Worm (Caenorhabditis elegans) whole organism, L4 larva: ENCODE data around the gene srxa-8.

ENCODE experiments used
- F37D6.2 ChIP-seq: sonication (generic microtip); optimal IDR thresholded peaks from 2 replicates; lab custom pipeline; 2016; ENCODE audit warnings: mild to moderate bottlenecking, missing genetic modification characterization, missing compliant biosample characterization
- T26A8.4 ChIP-seq: fragments of 200-800 bp; sonication (Bioruptor generic); IDR thresholded peaks from 2 replicates; pipeline ENCODE4 v1.3.6; 2022; ENCODE audit warnings: missing genetic modification characterization, missing compliant biosample characterization
- aha-1 ChIP-seq: fragments of 150-350 bp; peaks from one replicate; lab custom pipeline; 2014; ENCODE audit warnings: missing biosample characterization, missing genetic modification characterization
- ceh-20 ChIP-seq: fragments of 200-800 bp; sonication (Bioruptor generic); IDR thresholded peaks from 2 replicates; pipeline ENCODE4 v1.3.6; 2022; ENCODE audit warnings: missing genetic modification reagents, missing genetic modification characterization, missing compliant biosample characterization
- ceh-82 ChIP-seq: sonication (generic microtip); optimal IDR thresholded peaks from 2 replicates; lab custom pipeline; 2017; ENCODE audit warnings: missing biosample characterization, missing genetic modification characterization
- cey-2 ChIP-seq: sonication (generic microtip); optimal IDR thresholded peaks from 3 replicates; lab custom pipeline; 2017; ENCODE audit warnings: missing genetic modification characterization, mild to moderate bottlenecking, missing compliant biosample characterization, antibody characterized with exemption, borderline replicate concordance; ENCODE audit not compliant: insufficient read depth
- daf-16 ChIP-seq, 3 experiments: sonication (generic microtip); optimal IDR thresholded peaks; 2 replicates each; lab custom pipeline; 2016 to 2017; ENCODE audit warnings: missing genetic modification characterization in 3 of 3, missing genetic modification reagents in 3 of 3, mild to moderate bottlenecking in 2 of 3, missing compliant biosample characterization in 2 of 3, missing biosample characterization in 1 of 3, moderate library complexity in 1 of 3
- dmd-6 ChIP-seq: fragments of 200-800 bp; sonication (Bioruptor generic); IDR thresholded peaks from 2 replicates; pipeline ENCODE4 v1.3.6; 2022; ENCODE audit warnings: missing genetic modification reagents, missing genetic modification characterization, missing compliant biosample characterization
- dmd-9 ChIP-seq: fragments of 200-800 bp; sonication (Bioruptor generic); IDR thresholded peaks from 2 replicates; pipeline ENCODE4 v1.3.6; 2022; ENCODE audit warnings: missing genetic modification reagents, missing genetic modification characterization, missing compliant biosample characterization
- duxl-1 ChIP-seq: sonication (generic microtip); optimal IDR thresholded peaks from 2 replicates; lab custom pipeline; 2016; ENCODE audit warnings: mild to moderate bottlenecking, missing genetic modification characterization, moderate library complexity, missing compliant biosample characterization; ENCODE audit not compliant: poor library complexity
- dve-1 ChIP-seq: sonication (generic microtip); optimal IDR thresholded peaks from 2 replicates; lab custom pipeline; 2017; ENCODE audit warnings: antibody characterized with exemption, mild to moderate bottlenecking, missing genetic modification characterization, missing compliant biosample characterization; ENCODE audit not compliant: insufficient read depth
- fkh-10 ChIP-seq: fragments of 150-350 bp; optimal IDR thresholded peaks from 2 replicates; lab custom pipeline; 2014; ENCODE audit warnings: missing biosample characterization, missing genetic modification reagents, missing genetic modification characterization
- gei-8 ChIP-seq: fragments of 200-800 bp; sonication (Bioruptor generic); optimal IDR thresholded peaks from 2 replicates; lab custom pipeline; 2018; ENCODE audit warnings: mild to moderate bottlenecking, missing genetic modification characterization, missing compliant biosample characterization
- hif-1 ChIP-seq, 2 experiments: sonication (generic microtip); optimal IDR thresholded peaks; 2 replicates each; lab custom pipeline; 2016 to 2017; ENCODE audit warnings: missing compliant biosample characterization in 2 of 2, missing genetic modification characterization in 2 of 2, missing genetic modification reagents in 2 of 2, missing genotype in 2 of 2, mild to moderate bottlenecking in 1 of 2
- hlh-11 ChIP-seq: fragments of 200-800 bp; sonication (Bioruptor generic); optimal IDR thresholded peaks from 2 replicates; lab custom pipeline; 2018; ENCODE audit warnings: mild to moderate bottlenecking, missing genetic modification characterization, missing compliant biosample characterization
- hlh-30 ChIP-seq: sonication (generic microtip); optimal IDR thresholded peaks from 2 replicates; lab custom pipeline; 2017; ENCODE audit warnings: antibody characterized with exemption, mild to moderate bottlenecking, missing genetic modification characterization, missing compliant biosample characterization; ENCODE audit not compliant: insufficient read depth
- hmg-1.1 ChIP-seq: fragments of 200-800 bp; sonication (Bioruptor generic); IDR thresholded peaks from 2 replicates; pipeline ENCODE4 v1.3.6; 2022; ENCODE audit warnings: missing genetic modification reagents, missing genetic modification characterization, missing compliant biosample characterization
- lin-1 ChIP-seq: fragments of 200-800 bp; sonication (Bioruptor generic); IDR thresholded peaks from 2 replicates; pipeline ENCODE4 v1.3.6; 2022; ENCODE audit warnings: missing genetic modification reagents, missing genetic modification characterization, missing compliant biosample characterization
- lin-15B ChIP-seq: fragments of 150-350 bp; sonication (generic microtip); optimal IDR thresholded peaks from 3 replicates; lab custom pipeline; 2014; ENCODE audit warnings: missing biosample characterization, missing genetic modification characterization
- lin-29 ChIP-seq: fragments of 200-800 bp; sonication (Bioruptor generic); IDR thresholded peaks from 2 replicates; pipeline ENCODE4 v1.3.6; 2022; ENCODE audit warnings: missing genetic modification reagents, missing genetic modification characterization, missing compliant biosample characterization
- lin-38 ChIP-seq: fragments of 200-800 bp; sonication (Bioruptor generic); IDR thresholded peaks from 2 replicates; pipeline ENCODE4 v1.3.6; 2022; ENCODE audit warnings: missing genetic modification reagents, missing genetic modification characterization, missing compliant biosample characterization
- lsy-2 ChIP-seq, 2 experiments: fragments of 150-350 bp in 1 of 2; sonication (generic microtip) in 1 of 2; optimal IDR thresholded peaks; 2 replicates each; lab custom pipeline; 2014 to 2017; ENCODE audit warnings: missing biosample characterization in 2 of 2, missing genetic modification characterization in 2 of 2
- mdl-1 ChIP-seq, 2 experiments: fragments of 150-350 bp in 1 of 2; sonication (generic microtip) in 1 of 2; optimal IDR thresholded peaks; 2 replicates each; lab custom pipeline; 2014 to 2017; ENCODE audit warnings: missing biosample characterization in 2 of 2, missing genetic modification characterization in 2 of 2
- mep-1 ChIP-seq: fragments of 150-350 bp; sonication (generic microtip); optimal IDR thresholded peaks from 3 replicates; lab custom pipeline; 2014; ENCODE audit warnings: missing biosample characterization, missing genetic modification characterization
- mes-2 ChIP-seq: sonication (generic microtip); optimal IDR thresholded peaks from 2 replicates; lab custom pipeline; 2016; ENCODE audit warnings: missing genotype, mild to moderate bottlenecking, missing genetic modification characterization, missing compliant biosample characterization; ENCODE audit not compliant: poor library complexity, severe bottlenecking
- mxl-2 ChIP-seq: fragments of 200-800 bp; sonication (Bioruptor generic); conservative IDR thresholded peaks from 2 replicates; pipeline ENCODE4 v1.3.6; 2022; ENCODE audit warnings: missing genetic modification reagents, missing genetic modification characterization, missing compliant biosample characterization
- mxl-3 ChIP-seq: fragments of 200-800 bp; sonication (Bioruptor generic); optimal IDR thresholded peaks from 2 replicates; lab custom pipeline; 2018; ENCODE audit warnings: mild to moderate bottlenecking, missing genetic modification characterization, missing compliant biosample characterization
- nhr-10 ChIP-seq: fragments of 150-350 bp; optimal IDR thresholded peaks from 2 replicates; lab custom pipeline; 2014; ENCODE audit warnings: missing biosample characterization, missing genetic modification characterization
- nhr-102 ChIP-seq: sonication (generic microtip); optimal IDR thresholded peaks from 2 replicates; lab custom pipeline; 2016; ENCODE audit warnings: mild to moderate bottlenecking, missing genetic modification characterization, moderate library complexity, missing compliant biosample characterization
- nhr-11 ChIP-seq: fragments of 150-350 bp; optimal IDR thresholded peaks from 2 replicates; lab custom pipeline; 2014; ENCODE audit warnings: missing biosample characterization, missing genetic modification characterization
- nhr-25 ChIP-seq: sonication (generic microtip); optimal IDR thresholded peaks from 2 replicates; lab custom pipeline; 2017; ENCODE audit warnings: missing genetic modification characterization, mild to moderate bottlenecking, missing compliant biosample characterization, antibody characterized with exemption, moderate library complexity, borderline replicate concordance; ENCODE audit not compliant: insufficient read depth
- nhr-28 ChIP-seq: fragments of 150-350 bp; optimal IDR thresholded peaks from 2 replicates; lab custom pipeline; 2014; ENCODE audit warnings: missing biosample characterization, missing genetic modification characterization
- nhr-41 ChIP-seq: fragments of 200-800 bp; sonication (Bioruptor generic); IDR thresholded peaks from 2 replicates; pipeline ENCODE4 v1.3.6; 2022; ENCODE audit warnings: missing genetic modification reagents, missing genetic modification characterization, missing compliant biosample characterization
- nhr-48 ChIP-seq: sonication (generic microtip); optimal IDR thresholded peaks from 2 replicates; lab custom pipeline; 2016; ENCODE audit warnings: mild to moderate bottlenecking, missing genetic modification characterization, missing compliant biosample characterization
- nhr-6 ChIP-seq: fragments of 150-350 bp; optimal IDR thresholded peaks from 2 replicates; lab custom pipeline; 2014; ENCODE audit warnings: missing biosample characterization, missing genetic modification characterization
- nhr-77 ChIP-seq: fragments of 150-350 bp; optimal IDR thresholded peaks from 2 replicates; lab custom pipeline; 2014; ENCODE audit warnings: missing biosample characterization, missing genetic modification characterization
- pha-4 ChIP-seq, 2 experiments: fragments of 150-350 bp in 1 of 2; fragments of 200-800 bp in 1 of 2; sonication (Bioruptor generic) in 1 of 2; IDR thresholded peaks in 1 of 2; optimal IDR thresholded peaks in 1 of 2; 2 replicates each; pipeline versions ENCODE4 v1.3.6 to Lab custom; 2014 to 2022; ENCODE audit warnings: missing genetic modification characterization in 2 of 2, missing genetic modification reagents in 2 of 2, missing biosample characterization in 1 of 2, missing compliant biosample characterization in 1 of 2
- php-3 ChIP-seq: fragments of 200-800 bp; sonication (Bioruptor generic); IDR thresholded peaks from 2 replicates; pipeline ENCODE4 v1.3.6; 2022; ENCODE audit warnings: missing genetic modification reagents, missing genetic modification characterization, missing compliant biosample characterization
- saeg-2 ChIP-seq: fragments of 200-800 bp; sonication (Bioruptor generic); IDR thresholded peaks from 2 replicates; pipeline ENCODE4 v1.3.6; 2022; ENCODE audit warnings: missing genetic modification reagents, missing genetic modification characterization, missing compliant biosample characterization
- set-16 ChIP-seq: fragments of 200-800 bp; sonication (Bioruptor generic); IDR thresholded peaks from 2 replicates; pipeline ENCODE4 v1.3.6; 2022; ENCODE audit warnings: missing genetic modification reagents, missing genetic modification characterization, missing compliant biosample characterization
- tra-1 ChIP-seq: fragments of 200-800 bp; sonication (Bioruptor generic); IDR thresholded peaks from 2 replicates; pipeline ENCODE4 v1.3.6; 2022; ENCODE audit warnings: missing genetic modification reagents, missing genetic modification characterization, missing compliant biosample characterization
- unc-39 ChIP-seq: sonication (generic microtip); optimal IDR thresholded peaks from 2 replicates; lab custom pipeline; 2017; ENCODE audit warnings: missing biosample characterization, missing genetic modification characterization
- unc-62 ChIP-seq, 3 experiments: fragments of 150-350 bp in 1 of 3; sonication (generic microtip); optimal IDR thresholded peaks in 2 of 3; peaks in 1 of 3; 1 replicate in 1 of 3; 2 replicates in 2 of 3; lab custom pipeline; 2014 to 2017; ENCODE audit warnings: missing biosample characterization in 3 of 3, missing genetic modification characterization in 3 of 3, missing genetic modification reagents in 3 of 3, missing genotype in 1 of 3
- zag-1 ChIP-seq: fragments of 150-350 bp; optimal IDR thresholded peaks from 2 replicates; lab custom pipeline; 2014; ENCODE audit warnings: missing biosample characterization, missing genetic modification characterization
- ztf-7 ChIP-seq: fragments of 150-350 bp; optimal IDR thresholded peaks from 2 replicates; lab custom pipeline; 2014; ENCODE audit warnings: missing biosample characterization, missing genetic modification characterization

srxa-8 gene

DNA sequence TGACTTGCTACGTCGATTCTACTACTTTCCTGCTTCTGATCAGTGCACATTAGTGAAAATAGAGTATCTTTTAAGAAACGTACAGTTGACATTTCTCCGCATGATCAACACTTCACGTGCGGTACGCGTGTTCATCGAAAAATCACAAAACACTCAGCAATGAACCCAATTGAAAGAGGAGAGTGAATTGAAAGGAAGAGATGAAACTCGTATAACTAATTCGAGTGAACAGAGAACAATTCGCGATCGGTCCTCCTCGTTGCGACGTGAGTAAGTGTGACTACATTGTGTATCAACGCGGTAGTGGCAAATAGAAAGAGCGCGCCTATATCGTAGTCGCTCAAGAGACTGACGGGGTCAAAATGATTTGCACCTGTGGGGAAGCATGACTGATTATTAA, 44.9 kb upstream of the srxa-8 start:
- no peak for TF ChIP-seq pha-4 (GFP tag; IDR thresholded peaks at IDR 0.05; lab: Robert Waterston, UW)
- peak; percentile 20 for TF ChIP-seq pha-4 (tag; optimal IDR thresholded peaks at IDR 0.05; lab: Kevin White, UChicago)
- TF ChIP-seq cey-2 = peak; percentile 28
- peak; percentile 39 to 85 for TF ChIP-seq mdl-1 (tag; optimal IDR thresholded peaks at IDR 0.05; lab: Kevin White, UChicago)
- peak; percentile 28 for TF ChIP-seq duxl-1
- TF ChIP-seq dmd-6 = peak; percentile 97
- TF ChIP-seq hmg-1.1 = peak; percentile 15; the same call in 1 of the 2 replicates
- TF ChIP-seq mxl-3 = peak; percentile 98
- no peak for TF ChIP-seq set-16
- peak; percentile 92 for TF ChIP-seq hlh-11 (tag; lab: Kevin White, UChicago)
- peak; percentile 55 for TF ChIP-seq nhr-6 (tag; lab: Kevin White, UChicago)
- peak; percentile 63; the same call in 1 of the 2 replicates for TF ChIP-seq tra-1 (GFP tag; lab: Robert Waterston, UW)
- TF ChIP-seq nhr-11 (tag; lab: Kevin White, UChicago) = peak; percentile 57
- TF ChIP-seq lin-15B (tag; lab: Kevin White, UChicago) = no peak
- TF ChIP-seq nhr-25 = peak; percentile 57
- TF ChIP-seq hif-1 (tag; optimal IDR thresholded peaks at IDR 0.05; lab: Kevin White, UChicago) = peak; percentile 18 to 75
- TF ChIP-seq lin-1 (GFP tag; lab: Robert Waterston, UW) = 0 out of 2 replicates have a peak, but pooled peaks have one; percentile 21
- TF ChIP-seq mep-1 = peak; percentile 86
- peak; percentile 52 for TF ChIP-seq T26A8.4 (GFP tag; lab: Robert Waterston, UW)
- 0 out of 2 replicates have a peak, but pooled peaks have one; percentile 6 for TF ChIP-seq nhr-41
- TF ChIP-seq lsy-2 (tag; optimal IDR thresholded peaks at IDR 0.05; lab: Kevin White, UChicago) = peak; percentile 54 to 71
- peak; percentile 92 for TF ChIP-seq nhr-28 (tag; lab: Kevin White, UChicago)
- TF ChIP-seq ceh-82 (tag; lab: Kevin White, UChicago) = no peak
- no peak for TF ChIP-seq lin-38 (GFP tag; lab: Robert Waterston, UW)
- TF ChIP-seq gei-8 (GFP tag; lab: Kevin White, UChicago) = peak; percentile 65
- TF ChIP-seq daf-16 (GFP tag; optimal IDR thresholded peaks at IDR 0.05; lab: Kevin White, UChicago) = peak in 1 of 2 experiments; percentile 21
- TF ChIP-seq daf-16 (tag; optimal IDR thresholded peaks at IDR 0.05; lab: Kevin White, UChicago) = peak; percentile 76
- TF ChIP-seq php-3 = 0 out of 2 replicates have a peak, but pooled peaks have one; percentile 36
- TF ChIP-seq ztf-7 (tag; lab: Kevin White, UChicago) = peak; percentile 41
- no peak for TF ChIP-seq unc-39 (tag; lab: Kevin White, UChicago)
- peak; percentile 99 for TF ChIP-seq mxl-2
- TF ChIP-seq saeg-2 = 0 out of 2 replicates have a peak, but pooled peaks have one; percentile 28
- TF ChIP-seq dve-1 (tag; lab: Kevin White, UChicago) = peak; percentile 90
- peak; percentile 34; the same call in 1 of the 2 replicates for TF ChIP-seq ceh-20
- peak; percentile 80 for TF ChIP-seq nhr-10
- peak; percentile 94 for TF ChIP-seq hlh-30 (tag; lab: Kevin White, UChicago)
- peak in 1 of 2 experiments; percentile 85 for TF ChIP-seq unc-62 (GFP tag; optimal IDR thresholded peaks at IDR 0.05 in 1 of 2; lab: Kevin White, UChicago)
- TF ChIP-seq unc-62 (tag; optimal IDR thresholded peaks at IDR 0.05; lab: Kevin White, UChicago) = no peak
- no peak for TF ChIP-seq dmd-9 (GFP tag; lab: Robert Waterston, UW)
- peak; percentile 40 for TF ChIP-seq mes-2 (tag; lab: Kevin White, UChicago)
- TF ChIP-seq lin-29 (GFP tag; lab: Robert Waterston, UW) = 0 out of 2 replicates have a peak, but pooled peaks have one; percentile 30
- peak; percentile 97 for TF ChIP-seq aha-1 (tag; lab: Kevin White, UChicago)
- no peak for TF ChIP-seq F37D6.2 (tag; lab: Kevin White, UChicago)
- TF ChIP-seq zag-1 = no peak
- peak; percentile 79 for TF ChIP-seq nhr-77 (tag; lab: Kevin White, UChicago)
- TF ChIP-seq nhr-102 (tag; lab: Kevin White, UChicago) = peak; percentile 74
- no peak for TF ChIP-seq fkh-10 (GFP tag; lab: Kevin White, UChicago)
- peak; percentile 96 for TF ChIP-seq nhr-48 (tag; lab: Kevin White, UChicago)
